Fruit fly (Drosophila melanogaster): ENCODE measurements around the gene CG17028.

DNA sequence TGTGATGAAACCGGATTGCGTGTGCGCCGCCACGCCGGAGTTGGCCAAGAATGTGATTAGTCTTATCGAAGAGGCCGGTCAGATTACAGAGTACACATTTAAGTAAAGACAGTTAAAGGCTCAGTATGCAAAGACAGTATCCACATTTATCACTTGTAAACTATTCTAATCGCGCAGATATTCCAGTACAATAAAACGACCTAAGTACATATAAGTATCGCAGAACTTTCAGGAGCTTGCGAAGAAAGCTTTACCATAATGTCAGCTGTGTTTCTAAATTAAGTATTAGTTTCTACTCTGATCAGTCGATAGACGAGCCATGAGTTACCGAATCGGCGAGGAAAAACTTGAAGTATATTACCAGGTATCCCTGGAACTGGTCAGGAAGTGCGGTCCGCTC is at the start of gene CG17028:
- TF ChIP-seq brk (GFP tag; optimal IDR thresholded peaks at IDR 0.05): no peak
- TF ChIP-seq rgr (GFP tag; optimal IDR thresholded peaks at IDR 0.05): no peak
- no peak for TF ChIP-seq pan (optimal IDR thresholded peaks at IDR 0.05)
- TF ChIP-seq psq (GFP tag; optimal IDR thresholded peaks at IDR 0.05): no peak
- no peak for TF ChIP-seq lola (GFP tag; optimal IDR thresholded peaks at IDR 0.05)
- TF ChIP-seq Jra (GFP tag; optimal IDR thresholded peaks at IDR 0.05): no peak
- no peak for TF ChIP-seq usp (GFP tag; optimal IDR thresholded peaks at IDR 0.05)
- TF ChIP-seq Hr78 (GFP tag; optimal IDR thresholded peaks at IDR 0.05): no peak
- TF ChIP-seq HLH106 (tag; optimal IDR thresholded peaks at IDR 0.05): no peak
- no peak for TF ChIP-seq br (GFP tag; optimal IDR thresholded peaks at IDR 0.05)
